Worm (Caenorhabditis elegans) whole organism, L4 larva: ENCODE data around the gene srh-173.

Experiments used
- ZK546.5 ChIP-seq, 2 experiments: sonication (generic microtip); optimal IDR thresholded peaks; 2 replicates each; lab custom pipeline; 2017; ENCODE audit warnings: missing biosample characterization in 2 of 2, missing genetic modification characterization in 2 of 2
- attf-4 ChIP-seq: sonication (generic microtip); optimal IDR thresholded peaks from 3 replicates; lab custom pipeline; 2017; ENCODE audit warnings: missing biosample characterization, missing genetic modification characterization
- egl-27 ChIP-seq: sonication (generic microtip); optimal IDR thresholded peaks from 3 replicates; lab custom pipeline; 2017; ENCODE audit warnings: missing biosample characterization, missing genetic modification reagents, missing genetic modification characterization
- skn-1 ChIP-seq: fragments of 150-350 bp; optimal IDR thresholded peaks from 2 replicates; lab custom pipeline; 2014; ENCODE audit warnings: missing biosample characterization, missing genetic modification characterization

DNA sequence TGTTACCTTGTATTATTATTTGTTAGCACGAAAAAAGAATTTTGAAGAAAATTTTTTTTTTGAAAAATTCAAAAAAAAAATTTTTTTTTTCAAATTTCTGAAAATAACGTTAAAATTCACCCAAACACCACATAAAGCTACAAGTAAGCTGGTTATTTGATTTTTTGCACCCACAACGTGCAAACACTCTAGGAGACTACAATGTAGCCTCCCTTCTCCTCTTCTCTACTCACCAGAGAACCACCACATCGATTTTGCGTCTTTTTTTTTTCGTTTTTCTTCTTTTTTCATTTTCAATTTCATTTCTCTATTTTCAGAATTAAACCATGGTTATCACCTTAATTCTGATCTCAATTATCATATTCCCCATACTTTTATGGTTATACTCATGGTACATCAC lies 17.9 kb upstream of the srh-173 start, which contains the start of gene abhd-3.1:
- no peak for TF ChIP-seq attf-4
- no peak for TF ChIP-seq ZK546.5 (tag; optimal IDR thresholded peaks at IDR 0.05; lab: Kevin White, UChicago)
- no peak for TF ChIP-seq egl-27 (tag; lab: Kevin White, UChicago)
- no peak for TF ChIP-seq skn-1 (tag; lab: Kevin White, UChicago)
